Worm (Caenorhabditis elegans): Measurements from ENCODE around the gene hil-3.

- TF ChIP-seq ceh-45 (GFP tag; IDR thresholded peaks at IDR 0.05) (no peak), fkh-10 (GFP tag; optimal IDR thresholded peaks at IDR 0.05) (no peak), ref-2 (tag; optimal IDR thresholded peaks at IDR 0.05) (no peak), pros-1 (tag; optimal IDR thresholded peaks at IDR 0.05) (no peak), pag-3 (tag; optimal IDR thresholded peaks at IDR 0.05; ENCODE audit: borderline replicate concordance) (no peak), pqm-1 (tag; optimal IDR thresholded peaks at IDR 0.05) (no peak), ahr-1 (tag; optimal IDR thresholded peaks at IDR 0.05) (no peak)
Measured at ce11 chrX:8173610-8174009, 14.6 kb downstream of the hil-3 start, which contains the start of gene C17H11.1.

All from whole organism, late embryonic.